Worm (Caenorhabditis elegans): ENCODE results near the gene iff-1.

iff-1 gene

DNA sequence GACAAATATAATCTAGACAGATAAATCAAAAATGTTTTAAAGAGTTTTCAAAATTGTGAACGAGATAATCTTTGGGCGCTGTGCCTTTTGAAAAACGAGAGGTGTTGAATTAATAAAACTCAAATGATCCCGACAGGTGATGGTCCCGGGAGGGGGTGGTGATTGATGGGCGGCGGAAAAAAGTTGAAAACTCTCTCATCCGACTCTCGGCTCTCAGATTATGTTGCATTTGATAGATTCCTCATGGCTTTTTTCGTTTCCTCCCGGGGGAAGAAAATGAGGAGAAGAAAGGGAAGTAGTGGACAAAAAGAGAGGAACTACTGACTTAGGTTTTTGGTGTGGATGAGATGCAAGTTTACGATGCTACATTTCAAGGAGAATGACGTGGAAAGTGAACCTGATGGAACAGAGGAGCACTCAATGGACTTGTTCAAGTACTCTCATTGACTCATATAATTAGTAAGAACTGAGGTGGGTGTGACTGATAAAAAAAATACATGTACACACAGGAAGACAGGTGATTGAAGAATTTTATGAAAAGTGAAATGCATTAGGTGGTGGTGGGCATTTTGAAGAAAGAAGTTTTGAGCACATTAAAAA is 15.6 kb downstream of the iff-1 start (continued):
- TF ChIP-seq nhr-90 (tag; optimal IDR thresholded peaks at IDR 0.05; ENCODE audit: poor library complexity), result no peak
- TF ChIP-seq ztf-11 (tag; optimal IDR thresholded peaks at IDR 0.05), result no peak
- no peak for TF ChIP-seq ceh-82 (tag; optimal IDR thresholded peaks at IDR 0.05)
- TF ChIP-seq unc-98 (GFP tag; IDR thresholded peaks at IDR 0.05), result no peak
- no peak for TF ChIP-seq tbx-2 (tag; optimal IDR thresholded peaks at IDR 0.05)
- no peak for TF ChIP-seq mef-2 (tag; optimal IDR thresholded peaks at IDR 0.05)
- peak; percentile 75 for TF ChIP-seq dsc-1 (tag; optimal IDR thresholded peaks at IDR 0.05)
- TF ChIP-seq egl-13 (tag; optimal IDR thresholded peaks at IDR 0.05), result no peak
- TF ChIP-seq snpc-4 (tag; optimal IDR thresholded peaks at IDR 0.05), result no peak
- no peak for TF ChIP-seq hpl-2 (GFP tag; optimal IDR thresholded peaks at IDR 0.05)
- no peak for TF ChIP-seq isw-1 (GFP tag; IDR thresholded peaks at IDR 0.05)
- TF ChIP-seq jun-1 (tag; optimal IDR thresholded peaks at IDR 0.05), result no peak
- TF ChIP-seq sox-4 (tag; optimal IDR thresholded peaks at IDR 0.05), result no peak
- TF ChIP-seq hlh-17 (GFP tag; optimal IDR thresholded peaks at IDR 0.05; ENCODE audit: borderline replicate concordance), result no peak
- no peak for TF ChIP-seq nhr-12 (tag; optimal IDR thresholded peaks at IDR 0.05)
- TF ChIP-seq mep-1 (tag; optimal IDR thresholded peaks at IDR 0.05), result no peak
- TF ChIP-seq ama-1 (optimal IDR thresholded peaks at IDR 0.05), result no peak
- no peak for TF ChIP-seq unc-130 (tag; optimal IDR thresholded peaks at IDR 0.05)
- no peak for TF ChIP-seq fos-1 (tag; optimal IDR thresholded peaks at IDR 0.05)
- TF ChIP-seq ceh-8 (GFP tag; optimal IDR thresholded peaks at IDR 0.05), result no peak
- TF ChIP-seq ceh-90 (tag; optimal IDR thresholded peaks at IDR 0.05), result no peak
- TF ChIP-seq ceh-88 (GFP tag; IDR thresholded peaks at IDR 0.05), result no peak
- no peak for TF ChIP-seq C34B4.2 (tag; optimal IDR thresholded peaks at IDR 0.05)
- no peak for TF ChIP-seq skn-1 (tag; optimal IDR thresholded peaks at IDR 0.05)
- no peak for TF ChIP-seq pax-3 (tag; optimal IDR thresholded peaks at IDR 0.05)
- TF ChIP-seq elt-3 (tag; optimal IDR thresholded peaks at IDR 0.05), result no peak
- no peak for TF ChIP-seq sptf-1 (tag; optimal IDR thresholded peaks at IDR 0.05)
- TF ChIP-seq nhr-28 (tag; optimal IDR thresholded peaks at IDR 0.05), result no peak
- no peak for TF ChIP-seq vab-15 (tag; optimal IDR thresholded peaks at IDR 0.05)
- peak; percentile 90 for TF ChIP-seq lin-14 (GFP tag; optimal IDR thresholded peaks at IDR 0.05)
- TF ChIP-seq nhr-77 (tag; optimal IDR thresholded peaks at IDR 0.05), result no peak
- TF ChIP-seq lin-35 (GFP tag; optimal IDR thresholded peaks at IDR 0.05), result no peak
- no peak for TF ChIP-seq xbp-1 (tag; optimal IDR thresholded peaks at IDR 0.05)
- TF ChIP-seq irx-1 (tag; optimal IDR thresholded peaks at IDR 0.05), result no peak
- no peak for TF ChIP-seq fkh-8 (tag; optimal IDR thresholded peaks at IDR 0.05)
- peak; percentile 74 for TF ChIP-seq rnt-1 (tag; optimal IDR thresholded peaks at IDR 0.05)
- TF ChIP-seq zip-4 (GFP tag; optimal IDR thresholded peaks at IDR 0.05), result no peak
- TF ChIP-seq ztf-4 (tag; optimal IDR thresholded peaks at IDR 0.05), result no peak
- peak; percentile 9 for TF ChIP-seq nhr-85 (tag)
- TF ChIP-seq pqm-1 (tag; optimal IDR thresholded peaks at IDR 0.05), result no peak
- TF ChIP-seq lin-15B (tag; optimal IDR thresholded peaks at IDR 0.05), result no peak
- TF ChIP-seq lin-39 (tag; optimal IDR thresholded peaks at IDR 0.05), result peak; percentile 51
- no peak for TF ChIP-seq tlp-1 (tag; optimal IDR thresholded peaks at IDR 0.05)
- no peak for TF ChIP-seq efl-1 (optimal IDR thresholded peaks at IDR 0.05)
- TF ChIP-seq efl-1 (GFP tag; optimal IDR thresholded peaks at IDR 0.05 in 1 of 2), result peak in 1 of 2 experiments; percentile 3
- TF ChIP-seq nhr-84 (tag; optimal IDR thresholded peaks at IDR 0.05), result no peak
- no peak for TF ChIP-seq ces-1 (GFP tag; optimal IDR thresholded peaks at IDR 0.05)
- no peak for TF ChIP-seq egl-27 (tag; optimal IDR thresholded peaks at IDR 0.05)
- TF ChIP-seq nhr-71 (tag; optimal IDR thresholded peaks at IDR 0.05), result peak; percentile 60
- TF ChIP-seq zag-1 (tag; optimal IDR thresholded peaks at IDR 0.05), result no peak
- TF ChIP-seq C04F5.9 (tag; optimal IDR thresholded peaks at IDR 0.05), result no peak
- no peak for TF ChIP-seq unc-86 (tag; optimal IDR thresholded peaks at IDR 0.05)
- no peak for TF ChIP-seq elt-2 (tag; optimal IDR thresholded peaks at IDR 0.05)
- TF ChIP-seq lsy-2 (tag; optimal IDR thresholded peaks at IDR 0.05), result peak; percentile 1 to 7

All from whole organism, L1 larva.